Fruit fly (Drosophila melanogaster) whole organism, prepupa: Measurements from ENCODE around the gene CG13625.
A peak's percentile ranks its signal among the peaks of the same experiment; 100 is the strongest.

Experiments used
- Blimp-1 ChIP-seq: fragments of 200-800 bp; sonication (Bioruptor generic); optimal IDR thresholded peaks from 3 replicates; lab custom pipeline; 2017; ENCODE audit warnings: missing biosample characterization, missing genetic modification characterization, mild to moderate bottlenecking, moderate library complexity, missing genetic modification reagents
- CG11902 ChIP-seq: fragments of 200-800 bp; sonication (Bioruptor generic); optimal IDR thresholded peaks from 3 replicates; lab custom pipeline; 2016; ENCODE audit warnings: missing biosample characterization, missing genetic modification characterization
- CG15336 ChIP-seq: fragments of 200-800 bp; sonication (Bioruptor generic); IDR thresholded peaks from 2 replicates; pipeline ENCODE4 v1.3.6; 2022; ENCODE audit warnings: missing biosample characterization, missing genetic modification characterization
- CG1621 ChIP-seq: fragments of 200-800 bp; sonication (Bioruptor generic); optimal IDR thresholded peaks from 3 replicates; lab custom pipeline; 2018; ENCODE audit warnings: missing biosample characterization, mild to moderate bottlenecking, missing genetic modification characterization
- CG16779 ChIP-seq: fragments of 200-800 bp; sonication (Bioruptor generic); optimal IDR thresholded peaks from 3 replicates; lab custom pipeline; 2017; ENCODE audit warnings: missing biosample characterization, mild to moderate bottlenecking, missing genetic modification characterization
- CG31627 ChIP-seq: fragments of 200-800 bp; sonication (Bioruptor generic); optimal IDR thresholded peaks from 3 replicates; lab custom pipeline; 2016; ENCODE audit warnings: missing biosample characterization, missing genetic modification characterization
- CG34406 ChIP-seq: fragments of 200-800 bp; sonication (Bioruptor generic); optimal IDR thresholded peaks from 3 replicates; lab custom pipeline; 2016; ENCODE audit warnings: missing biosample characterization, missing genetic modification characterization
- CG3919 ChIP-seq: fragments of 200-800 bp; sonication (Bioruptor generic); optimal IDR thresholded peaks from 3 replicates; lab custom pipeline; 2016; ENCODE audit warnings: missing biosample characterization, missing genetic modification characterization
- CG6276 ChIP-seq: fragments of 200-800 bp; sonication (Bioruptor generic); optimal IDR thresholded peaks from 2 replicates; lab custom pipeline; 2017; ENCODE audit warnings: missing biosample characterization, mild to moderate bottlenecking, missing genetic modification characterization
- CG6792 ChIP-seq: fragments of 200-800 bp; sonication (Bioruptor generic); optimal IDR thresholded peaks from 3 replicates; lab custom pipeline; 2016; ENCODE audit warnings: missing biosample characterization, missing genetic modification characterization
- CG6808 ChIP-seq: fragments of 200-800 bp; sonication (Bioruptor generic); optimal IDR thresholded peaks from 3 replicates; lab custom pipeline; 2017; ENCODE audit warnings: missing biosample characterization, missing genetic modification characterization, mild to moderate bottlenecking, moderate library complexity, missing genetic modification reagents
- CG6854 ChIP-seq: fragments of 200-800 bp; sonication (Bioruptor generic); optimal IDR thresholded peaks from 2 replicates; lab custom pipeline; 2017; ENCODE audit warnings: missing biosample characterization, mild to moderate bottlenecking, missing genetic modification characterization
- CG8119 ChIP-seq: fragments of 200-800 bp; sonication (Bioruptor generic); IDR thresholded peaks from 3 replicates; pipeline ENCODE4 v1.3.6; 2022; ENCODE audit warnings: missing biosample characterization, missing genetic modification characterization
- CG9139 ChIP-seq: fragments of 200-800 bp; sonication (Bioruptor generic); optimal IDR thresholded peaks from 3 replicates; lab custom pipeline; 2017; ENCODE audit warnings: missing biosample characterization, mild to moderate bottlenecking, missing genetic modification characterization
- Eip75B ChIP-seq: fragments of 200-800 bp; sonication (Bioruptor generic); optimal IDR thresholded peaks from 3 replicates; lab custom pipeline; 2016; ENCODE audit warnings: missing biosample characterization, missing genetic modification characterization
- Eip78C ChIP-seq: fragments of 200-800 bp; sonication (Bioruptor generic); peaks from one replicate; lab custom pipeline; 2016; ENCODE audit warnings: missing biosample characterization, missing genetic modification characterization
- Ets21C ChIP-seq: fragments of 200-800 bp; sonication (Bioruptor generic); optimal IDR thresholded peaks from 3 replicates; lab custom pipeline; 2016; ENCODE audit warnings: missing biosample characterization, missing genetic modification characterization
- Gug ChIP-seq: fragments of 200-800 bp; sonication (Bioruptor generic); IDR thresholded peaks from 2 replicates; pipeline ENCODE4 v1.3.6; 2022; ENCODE audit warnings: missing biosample characterization, missing genetic modification characterization
- Hr39 ChIP-seq: fragments of 200-800 bp; sonication (Bioruptor generic); optimal IDR thresholded peaks from 2 replicates; lab custom pipeline; 2016; ENCODE audit warnings: missing biosample characterization, missing genetic modification characterization
- Lpt ChIP-seq: fragments of 200-800 bp; sonication (Bioruptor generic); optimal IDR thresholded peaks from 3 replicates; lab custom pipeline; 2016; ENCODE audit warnings: missing biosample characterization, missing genetic modification characterization
- Met ChIP-seq: fragments of 200-800 bp; sonication (Bioruptor generic); optimal IDR thresholded peaks from 3 replicates; lab custom pipeline; 2016; ENCODE audit warnings: missing biosample characterization, missing genetic modification characterization
- Smox ChIP-seq: fragments of 200-800 bp; sonication (Bioruptor generic); optimal IDR thresholded peaks from 3 replicates; lab custom pipeline; 2016; ENCODE audit warnings: missing biosample characterization, missing genetic modification characterization
- Sox102F ChIP-seq: fragments of 200-800 bp; sonication (Bioruptor generic); optimal IDR thresholded peaks from 2 replicates; lab custom pipeline; 2016; ENCODE audit warnings: missing biosample characterization, mild to moderate bottlenecking, missing genetic modification characterization
- Sox14 ChIP-seq: fragments of 200-800 bp; sonication (Bioruptor generic); optimal IDR thresholded peaks from 3 replicates; lab custom pipeline; 2016; ENCODE audit warnings: missing biosample characterization, missing genetic modification characterization
- achi ChIP-seq: fragments of 200-800 bp; sonication (Bioruptor generic); optimal IDR thresholded peaks from 3 replicates; lab custom pipeline; 2016; ENCODE audit warnings: missing biosample characterization, missing genetic modification characterization
- cyc ChIP-seq: fragments of 200-800 bp; sonication (Bioruptor generic); optimal IDR thresholded peaks from 3 replicates; lab custom pipeline; 2016; ENCODE audit warnings: missing biosample characterization, missing genetic modification characterization
- dac ChIP-seq: fragments of 200-800 bp; sonication (Bioruptor generic); optimal IDR thresholded peaks from 2 replicates; lab custom pipeline; 2017; ENCODE audit warnings: missing biosample characterization, mild to moderate bottlenecking, missing genetic modification characterization
- dsx ChIP-seq: fragments of 200-800 bp; optimal IDR thresholded peaks from 3 replicates; lab custom pipeline; 2019; ENCODE audit warnings: missing biosample characterization, mild to moderate bottlenecking, missing genetic modification characterization, moderate library complexity; ENCODE audit not compliant: poor library complexity, severe bottlenecking
- eg ChIP-seq: fragments of 200-800 bp; sonication (Bioruptor generic); IDR thresholded peaks from 3 replicates; pipeline ENCODE4 v1.3.6; 2022; ENCODE audit warnings: missing biosample characterization, missing genetic modification characterization
- esn ChIP-seq: fragments of 200-800 bp; sonication (Bioruptor generic); optimal IDR thresholded peaks from 2 replicates; lab custom pipeline; 2016; ENCODE audit warnings: missing biosample characterization, mild to moderate bottlenecking, missing genetic modification characterization, moderate library complexity
- fd59A ChIP-seq: fragments of 200-800 bp; sonication (Bioruptor generic); optimal IDR thresholded peaks from 2 replicates; lab custom pipeline; 2017; ENCODE audit warnings: missing biosample characterization, mild to moderate bottlenecking, missing genetic modification characterization, missing genetic modification reagents
- ss ChIP-seq, 2 experiments: fragments of 200-800 bp; sonication (Bioruptor generic); optimal IDR thresholded peaks; 2 replicates in 1 of 2; 3 replicates in 1 of 2; lab custom pipeline; 2017 to 2018; ENCODE audit warnings: mild to moderate bottlenecking in 2 of 2, missing biosample characterization in 2 of 2, missing genetic modification characterization in 2 of 2, moderate library complexity in 1 of 2
- svp ChIP-seq: fragments of 200-800 bp; sonication (Bioruptor generic); peaks from one replicate; lab custom pipeline; 2016; ENCODE audit warnings: missing biosample characterization, missing genetic modification characterization
- vri ChIP-seq: fragments of 200-800 bp; sonication (Bioruptor generic); optimal IDR thresholded peaks from 3 replicates; lab custom pipeline; 2016; ENCODE audit warnings: missing biosample characterization, mild to moderate bottlenecking, missing genetic modification characterization

Gene CG13625

dm6 chr3R:24593733-24594132, 8.8 kb upstream of the CG13625 start (continued):
- no peak for TF ChIP-seq CG31627
- TF ChIP-seq fd59A (GFP tag; lab: Kevin White, UChicago): no peak
- no peak for TF ChIP-seq CG8119
- TF ChIP-seq CG1621 (tag; lab: Kevin White, UChicago): peak; percentile 11

- TF ChIP-seq CG15336 (GFP tag; lab: Robert Waterston, UW) (no peak), Lpt (GFP tag; lab: Kevin White, UChicago) (no peak), Hr39 (GFP tag; lab: Kevin White, UChicago) (no peak), CG16779 (tag; lab: Kevin White, UChicago) (no peak), dac (GFP tag; lab: Kevin White, UChicago) (no peak), Blimp-1 (GFP tag; lab: Kevin White, UChicago) (no peak), Ets21C (GFP tag; lab: Kevin White, UChicago) (no peak), ss (GFP tag; optimal IDR thresholded peaks at IDR 0.05; lab: Kevin White, UChicago) (peak in 1 of 2 experiments; percentile 22), CG31627 (no peak), CG34406 (no peak), vri (no peak), dsx (GFP tag; lab: Kevin White, UChicago) (peak; percentile 26), Gug (GFP tag; lab: Robert Waterston, UW) (no peak), Sox14 (GFP tag; lab: Kevin White, UChicago) (no peak), Eip78C (no peak), Met (no peak), CG11902 (no peak)
These were observed 5.3 kb upstream of the CG13625 start for dm6 chr3R:24590276-24590675.

- TF ChIP-seq CG6854 (peak; percentile 10), CG6808 (GFP tag; lab: Kevin White, UChicago) (peak; percentile 7), dsx (GFP tag; lab: Kevin White, UChicago) (peak; percentile 58), vri (no peak), CG9139 (GFP tag; lab: Kevin White, UChicago) (no peak), svp (GFP tag; lab: Kevin White, UChicago) (no peak), CG16779 (tag; lab: Kevin White, UChicago) (no peak), CG3919 (GFP tag; lab: Kevin White, UChicago) (peak; percentile 25), CG6792 (no peak), ss (GFP tag; optimal IDR thresholded peaks at IDR 0.05; lab: Kevin White, UChicago) (peak; percentile 18 to 20), Eip78C (peak; percentile 21), Smox (GFP tag; lab: Kevin White, UChicago) (no peak), achi (GFP tag; lab: Kevin White, UChicago) (no peak)
These were observed 4.1 kb upstream of the CG13625 start for dm6 chr3R:24588829-24589638.

dm6 chr3R:24586453-24586886, 1.5 kb upstream of the CG13625 start:
- TF ChIP-seq dsx (GFP tag; lab: Kevin White, UChicago) (peak; percentile 47), Sox14 (GFP tag; lab: Kevin White, UChicago) (peak; percentile 92), CG1621 (tag; lab: Kevin White, UChicago) (peak; percentile 72), cyc (no peak), CG6808 (GFP tag; lab: Kevin White, UChicago) (peak; percentile 39), CG9139 (GFP tag; lab: Kevin White, UChicago) (peak; percentile 19), eg (GFP tag; lab: Robert Waterston, UW) (no peak), CG6276 (GFP tag; lab: Kevin White, UChicago) (no peak), CG16779 (tag; lab: Kevin White, UChicago) (peak; percentile 7), CG6854 (peak; percentile 72), CG3919 (GFP tag; lab: Kevin White, UChicago) (peak; percentile 29), Sox102F (GFP tag; lab: Kevin White, UChicago) (peak; percentile 70), Eip78C (peak; percentile 79), CG34406 (peak; percentile 4), Eip75B (peak; percentile 70), ss (GFP tag; optimal IDR thresholded peaks at IDR 0.05; lab: Kevin White, UChicago) (peak; percentile 53 to 69), esn (GFP tag; lab: Kevin White, UChicago) (peak; percentile 41), Lpt (GFP tag; lab: Kevin White, UChicago) (peak; percentile 57), CG11902 (no peak)
